Worm (Caenorhabditis elegans): Measurements from ENCODE around the gene mec-10.

- TF ChIP-seq mdl-1 (tag; optimal IDR thresholded peaks at IDR 0.05) (no peak), nhr-21 (tag; optimal IDR thresholded peaks at IDR 0.05) (peak; percentile 28), nhr-11 (tag; optimal IDR thresholded peaks at IDR 0.05) (no peak), egl-27 (tag; optimal IDR thresholded peaks at IDR 0.05) (no peak), nhr-77 (tag; optimal IDR thresholded peaks at IDR 0.05) (no peak)
These were observed 51.7 kb downstream of the mec-10 start, which contains the start of gene spp-13 for ce11 chrX:8418382-8418781.
